Fruit fly (Drosophila melanogaster): ENCODE results near the gene CG10748.
A peak's percentile ranks its signal among the peaks of the same experiment; 100 is the strongest.

Gene CG10748

dm6 chr3L:12972259-12972658 lies at the start of gene CG10748, which contains the start of gene CG10749:
CG10748 (minus strand) TSS chr3L:12972359.
CG10749 (plus strand) TSS chr3L:12972474.
- TF ChIP-seq gl (tag; optimal IDR thresholded peaks at IDR 0.05) = no peak
- TF ChIP-seq EcR (GFP tag; optimal IDR thresholded peaks at IDR 0.05) = no peak
- no peak for TF ChIP-seq fd96Ca (GFP tag; IDR thresholded peaks at IDR 0.05)
- TF ChIP-seq rn (GFP tag; IDR thresholded peaks at IDR 0.05) = no peak
- TF ChIP-seq CG34367 (tag; optimal IDR thresholded peaks at IDR 0.05) = no peak
- TF ChIP-seq Snoo (tag; optimal IDR thresholded peaks at IDR 0.05) = no peak
- no peak for TF ChIP-seq CG32121 (GFP tag; IDR thresholded peaks at IDR 0.05)
- no peak for TF ChIP-seq CG17806 (tag; optimal IDR thresholded peaks at IDR 0.05)
- no peak for TF ChIP-seq CG4496 (GFP tag; IDR thresholded peaks at IDR 0.05)
- no peak for TF ChIP-seq Pif1A (GFP tag; optimal IDR thresholded peaks at IDR 0.05)
- no peak for TF ChIP-seq Pif1B (GFP tag; optimal IDR thresholded peaks at IDR 0.05)
- TF ChIP-seq D1 (tag; optimal IDR thresholded peaks at IDR 0.05) = no peak
- no peak for TF ChIP-seq CG14655 (GFP tag; optimal IDR thresholded peaks at IDR 0.05)
- no peak for TF ChIP-seq CG13204 (GFP tag; optimal IDR thresholded peaks at IDR 0.05)
- TF ChIP-seq CG10348 (GFP tag; IDR thresholded peaks at IDR 0.05) = no peak
- TF ChIP-seq Ets98B (GFP tag; IDR thresholded peaks at IDR 0.05) = no peak
- TF ChIP-seq CG8301 (tag; optimal IDR thresholded peaks at IDR 0.05) = no peak

- TF ChIP-seq CG12605 (GFP tag; IDR thresholded peaks at IDR 0.05) (no peak), CG17806 (tag; optimal IDR thresholded peaks at IDR 0.05) (peak; percentile 11), CG8159 (tag; optimal IDR thresholded peaks at IDR 0.05) (no peak), CG8301 (tag; optimal IDR thresholded peaks at IDR 0.05) (no peak), D1 (tag; optimal IDR thresholded peaks at IDR 0.05) (no peak), CG32121 (GFP tag; IDR thresholded peaks at IDR 0.05) (no peak), CG10348 (GFP tag; IDR thresholded peaks at IDR 0.05) (no peak), CG13204 (GFP tag; optimal IDR thresholded peaks at IDR 0.05) (no peak), Pif1A (GFP tag; optimal IDR thresholded peaks at IDR 0.05) (peak; percentile 7), gl (tag; optimal IDR thresholded peaks at IDR 0.05) (no peak), CG4496 (GFP tag; IDR thresholded peaks at IDR 0.05) (peak; percentile 56; the same call in 1 of the 3 replicates), Snoo (tag; optimal IDR thresholded peaks at IDR 0.05) (peak; percentile 58), EcR (GFP tag; optimal IDR thresholded peaks at IDR 0.05) (peak; percentile 13)
Observed at dm6 chr3L:13021727-13022126, 49.6 kb upstream of the CG10748 start.

- no peak for TF ChIP-seq rn (GFP tag; IDR thresholded peaks at IDR 0.05)
- TF ChIP-seq Ets98B (GFP tag; IDR thresholded peaks at IDR 0.05) = no peak
- TF ChIP-seq CG34367 (tag; optimal IDR thresholded peaks at IDR 0.05) = no peak
- TF ChIP-seq CG4496 (GFP tag; IDR thresholded peaks at IDR 0.05) = no peak
Observed at dm6 chr3L:13019249-13019956, 47.2 kb upstream of the CG10748 start.

dm6 chr3L:13017803-13018324 lies 45.7 kb upstream of the CG10748 start, which contains the start of the genes mRpL20 and Icmt:
mRpL20 (minus strand) TSS chr3L:13017867.
Icmt (plus strand) TSS chr3L:13018266.
- TF ChIP-seq fd96Ca (GFP tag; IDR thresholded peaks at IDR 0.05) = peak; percentile 66; the same call in 1 of the 3 replicates
- TF ChIP-seq D1 (tag; optimal IDR thresholded peaks at IDR 0.05) = peak; percentile 72
- peak; percentile 82 for TF ChIP-seq CG10348 (GFP tag; IDR thresholded peaks at IDR 0.05)
- peak; percentile 98 for TF ChIP-seq CG32121 (GFP tag; IDR thresholded peaks at IDR 0.05)
- TF ChIP-seq gl (tag; optimal IDR thresholded peaks at IDR 0.05) = peak; percentile 41
- peak; percentile 97 for TF ChIP-seq CG12605 (GFP tag; IDR thresholded peaks at IDR 0.05)
- peak; percentile 82 for TF ChIP-seq Pif1A (GFP tag; optimal IDR thresholded peaks at IDR 0.05)
- TF ChIP-seq Snoo (tag; optimal IDR thresholded peaks at IDR 0.05) = peak; percentile 97
- peak; percentile 87 for TF ChIP-seq CG17806 (tag; optimal IDR thresholded peaks at IDR 0.05)
- TF ChIP-seq CG8159 (tag; optimal IDR thresholded peaks at IDR 0.05) = peak; percentile 90
- peak; percentile 74 for TF ChIP-seq CG13204 (GFP tag; optimal IDR thresholded peaks at IDR 0.05)
- TF ChIP-seq CG9948 (tag; optimal IDR thresholded peaks at IDR 0.05) = peak; percentile 88
- TF ChIP-seq CG4496 (GFP tag; IDR thresholded peaks at IDR 0.05) = peak; percentile 98
- peak; percentile 38 for TF ChIP-seq EcR (GFP tag; optimal IDR thresholded peaks at IDR 0.05)
- peak; percentile 88 for TF ChIP-seq CG14655 (GFP tag; optimal IDR thresholded peaks at IDR 0.05)
- TF ChIP-seq rn (GFP tag; IDR thresholded peaks at IDR 0.05) = peak; percentile 90
- TF ChIP-seq CG15710 (tag; optimal IDR thresholded peaks at IDR 0.05) = peak; percentile 98
- peak; percentile 93 for TF ChIP-seq CG34367 (tag; optimal IDR thresholded peaks at IDR 0.05)
- TF ChIP-seq Pif1B (GFP tag; optimal IDR thresholded peaks at IDR 0.05) = peak; percentile 82
- peak; percentile 83 for TF ChIP-seq CG8301 (tag; optimal IDR thresholded peaks at IDR 0.05)
- peak; percentile 94 for TF ChIP-seq Ets98B (GFP tag; IDR thresholded peaks at IDR 0.05)

- TF ChIP-seq EcR (GFP tag; optimal IDR thresholded peaks at IDR 0.05) (peak; percentile 82), CG17806 (tag; optimal IDR thresholded peaks at IDR 0.05) (peak; percentile 88), Snoo (tag; optimal IDR thresholded peaks at IDR 0.05) (peak; percentile 77), Pif1A (GFP tag; optimal IDR thresholded peaks at IDR 0.05) (peak; percentile 84), CG14655 (GFP tag; optimal IDR thresholded peaks at IDR 0.05) (peak; percentile 90), CG8301 (tag; optimal IDR thresholded peaks at IDR 0.05) (peak; percentile 88), CG13204 (GFP tag; optimal IDR thresholded peaks at IDR 0.05) (no peak), CG10348 (GFP tag; IDR thresholded peaks at IDR 0.05) (peak; percentile 76), CG8159 (tag; optimal IDR thresholded peaks at IDR 0.05) (peak; percentile 89), D1 (tag; optimal IDR thresholded peaks at IDR 0.05) (peak; percentile 56), rn (GFP tag; IDR thresholded peaks at IDR 0.05) (peak; percentile 86), fd96Ca (GFP tag; IDR thresholded peaks at IDR 0.05) (peak; percentile 55; the same call in 2 of the 3 replicates), gl (tag; optimal IDR thresholded peaks at IDR 0.05) (peak; percentile 69), CG15710 (tag; optimal IDR thresholded peaks at IDR 0.05) (peak; percentile 79), CG34367 (tag; optimal IDR thresholded peaks at IDR 0.05) (peak; percentile 79), Ets98B (GFP tag; IDR thresholded peaks at IDR 0.05) (peak; percentile 94), CG32121 (GFP tag; IDR thresholded peaks at IDR 0.05) (peak; percentile 84), Pif1B (GFP tag; optimal IDR thresholded peaks at IDR 0.05) (peak; percentile 73), CG4496 (GFP tag; IDR thresholded peaks at IDR 0.05) (peak; percentile 96), CG12605 (GFP tag; IDR thresholded peaks at IDR 0.05) (peak; percentile 84), CG9948 (tag; optimal IDR thresholded peaks at IDR 0.05) (peak; percentile 83)
Observed at dm6 chr3L:13015823-13016465, 43.8 kb upstream of the CG10748 start, which contains the start of gene CG11267. CG11267 (plus strand) TSS chr3L:13016050.

Data from whole organism, pupa.